Worm (Caenorhabditis elegans) whole organism, midembryonic: ENCODE measurements around the gene Y41C4A.6.

Experiments used
- T22C8.4 ChIP-seq: fragments of 200-800 bp; sonication (Bioruptor generic); IDR thresholded peaks from 2 replicates; pipeline ENCODE4 v1.3.6; 2022; ENCODE audit warnings: missing genetic modification characterization, missing compliant biosample characterization
- klf-2 ChIP-seq: fragments of 200-800 bp; sonication (Bioruptor generic); conservative IDR thresholded peaks from 2 replicates; pipeline ENCODE4 v1.3.6; 2022; ENCODE audit warnings: missing genetic modification reagents, missing genetic modification characterization, missing compliant biosample characterization
- med-1 ChIP-seq: sonication (generic microtip); optimal IDR thresholded peaks from 2 replicates; lab custom pipeline; 2017; ENCODE audit warnings: missing genetic modification characterization, mild to moderate bottlenecking, missing compliant biosample characterization, antibody characterized with exemption, missing genetic modification reagents; ENCODE audit not compliant: insufficient read depth
- tab-1 ChIP-seq: fragments of 200-800 bp; sonication (Bioruptor generic); IDR thresholded peaks from 2 replicates; pipeline ENCODE4 v1.3.6; 2022; ENCODE audit warnings: missing genetic modification characterization, missing compliant biosample characterization

- TF ChIP-seq tab-1 (GFP tag; lab: Robert Waterston, UW) (no peak), klf-2 (GFP tag; lab: Robert Waterston, UW) (no peak), med-1 (GFP tag; lab: Kevin White, UChicago) (no peak), T22C8.4 (no peak)
These were observed 3.6 kb downstream of the Y41C4A.6 start, which contains the start of gene pqn-84 for ce11 chrIII:11699959-11700358.
